Worm (Caenorhabditis elegans): ENCODE results near the gene grl-8.

Gene grl-8

DNA sequence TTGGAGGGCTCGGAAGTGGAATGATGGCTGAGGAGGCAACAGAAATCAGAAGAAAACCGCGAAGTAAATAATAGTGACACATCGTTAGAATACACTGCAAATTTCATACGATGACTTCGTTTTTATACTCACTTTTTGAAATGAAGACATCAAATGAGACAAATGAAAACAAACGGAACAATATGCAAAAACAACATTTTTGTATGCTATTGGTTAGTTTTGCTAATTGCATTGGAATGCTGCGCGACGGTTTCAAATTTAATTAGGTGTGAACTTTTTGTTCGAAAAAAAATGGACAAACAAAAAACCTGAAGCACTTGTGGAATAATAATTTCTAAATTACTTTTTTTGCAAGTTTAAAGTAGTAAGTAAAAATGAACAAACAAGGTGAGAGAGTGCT, at the start of gene grl-8:
Gene grl-8, minus strand, starts transcription at position 101 of the 400 bp plus-strand sequence.
- TF ChIP-seq tab-1 (GFP tag; IDR thresholded peaks at IDR 0.05) (no peak), ztf-29 (GFP tag; IDR thresholded peaks at IDR 0.05) (no peak), flt-1 (GFP tag; IDR thresholded peaks at IDR 0.05) (no peak), T22C8.4 (GFP tag; IDR thresholded peaks at IDR 0.05) (no peak), klf-2 (GFP tag; conservative IDR thresholded peaks at IDR 0.05) (no peak), ref-1 (GFP tag; conservative IDR thresholded peaks at IDR 0.05) (no peak), med-1 (GFP tag; optimal IDR thresholded peaks at IDR 0.05; ENCODE audit: insufficient read depth) (no peak), ztf-23 (GFP tag; IDR thresholded peaks at IDR 0.05) (no peak), cog-1 (tag; optimal IDR thresholded peaks at IDR 0.05) (no peak)

DNA sequence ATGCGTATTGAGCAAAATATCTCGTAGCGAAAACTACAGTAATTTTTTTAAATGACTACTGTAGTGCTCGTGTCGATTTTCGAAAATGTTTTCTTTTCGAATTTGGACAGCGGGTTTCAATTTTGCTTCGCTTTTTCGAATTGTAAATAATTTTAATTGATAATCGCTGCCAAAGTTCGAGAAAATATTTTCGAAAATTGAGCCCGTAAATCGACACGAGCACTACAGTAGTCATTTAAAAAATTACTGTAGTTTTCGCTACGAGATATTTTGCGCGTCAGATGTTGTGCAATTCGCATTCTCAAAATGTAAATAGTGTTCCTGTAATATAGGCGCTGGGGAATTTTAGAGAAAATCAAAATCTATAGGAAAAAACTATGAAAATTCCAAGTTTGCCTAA, 49.4 kb upstream of the grl-8 start:
- no peak for TF ChIP-seq ref-1 (GFP tag; conservative IDR thresholded peaks at IDR 0.05)
- no peak for TF ChIP-seq med-1 (GFP tag; optimal IDR thresholded peaks at IDR 0.05; ENCODE audit: insufficient read depth)
- no peak for TF ChIP-seq T22C8.4 (GFP tag; IDR thresholded peaks at IDR 0.05)
- no peak for TF ChIP-seq ztf-23 (GFP tag; IDR thresholded peaks at IDR 0.05)
- TF ChIP-seq cog-1 (tag; optimal IDR thresholded peaks at IDR 0.05): no peak
- no peak for TF ChIP-seq tab-1 (GFP tag; IDR thresholded peaks at IDR 0.05)
- TF ChIP-seq ztf-29 (GFP tag; IDR thresholded peaks at IDR 0.05): no peak
- no peak for TF ChIP-seq klf-2 (GFP tag; conservative IDR thresholded peaks at IDR 0.05)
- TF ChIP-seq flt-1 (GFP tag; IDR thresholded peaks at IDR 0.05): no peak

DNA sequence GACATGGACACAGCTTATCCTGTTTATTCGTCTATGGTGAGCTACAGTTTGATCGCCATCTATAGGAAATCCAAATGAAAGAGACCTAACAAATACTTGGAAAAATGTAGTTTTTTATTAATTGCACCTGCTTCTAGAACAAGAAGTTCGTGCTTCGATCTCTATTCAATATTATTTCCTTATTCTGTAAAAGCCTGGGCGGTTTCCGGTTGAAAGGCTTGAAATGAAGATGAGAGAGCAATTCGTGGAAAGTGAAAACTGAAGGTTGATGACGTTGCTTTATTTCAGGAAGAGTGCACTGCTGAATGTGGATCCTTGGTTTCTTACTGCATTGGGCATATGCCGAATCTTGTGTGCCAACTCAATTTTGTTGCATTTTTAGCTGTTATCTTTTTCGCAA, 47.8 kb upstream of the grl-8 start:
- TF ChIP-seq T22C8.4 (GFP tag; IDR thresholded peaks at IDR 0.05) (no peak), ref-1 (GFP tag; conservative IDR thresholded peaks at IDR 0.05) (no peak), med-1 (GFP tag; optimal IDR thresholded peaks at IDR 0.05; ENCODE audit: insufficient read depth) (no peak), klf-2 (GFP tag; conservative IDR thresholded peaks at IDR 0.05) (no peak), tab-1 (GFP tag; IDR thresholded peaks at IDR 0.05) (no peak), ztf-23 (GFP tag; IDR thresholded peaks at IDR 0.05) (no peak), flt-1 (GFP tag; IDR thresholded peaks at IDR 0.05) (no peak), cog-1 (tag; optimal IDR thresholded peaks at IDR 0.05) (no peak), ztf-29 (GFP tag; IDR thresholded peaks at IDR 0.05) (no peak)

DNA sequence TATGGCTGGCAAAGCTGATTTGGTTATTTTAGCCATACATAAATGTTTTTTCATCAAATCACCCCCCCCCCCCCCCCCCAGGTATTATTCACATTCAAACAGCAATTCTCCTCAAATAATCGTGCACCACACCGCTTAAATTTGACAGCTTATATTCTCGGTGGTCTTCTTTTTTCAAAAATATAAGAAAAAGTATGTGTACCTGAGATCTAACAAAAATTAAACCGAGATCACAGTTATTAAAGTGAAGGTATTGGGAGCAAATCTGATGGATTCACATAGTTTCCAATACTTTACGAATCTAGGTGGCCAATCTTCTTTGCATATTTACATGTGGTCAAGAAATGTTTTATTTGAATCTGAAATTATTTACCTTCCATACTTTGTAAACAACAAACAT, 47.3 kb upstream of the grl-8 start, which contains the start of gene ZC404.15:
Gene ZC404.15, plus strand, starts transcription at position 301 of the 400 bp plus-strand sequence.
- no peak for TF ChIP-seq ref-1 (GFP tag; conservative IDR thresholded peaks at IDR 0.05)
- no peak for TF ChIP-seq T22C8.4 (GFP tag; IDR thresholded peaks at IDR 0.05)
- TF ChIP-seq med-1 (GFP tag; optimal IDR thresholded peaks at IDR 0.05; ENCODE audit: insufficient read depth): no peak
- no peak for TF ChIP-seq klf-2 (GFP tag; conservative IDR thresholded peaks at IDR 0.05)
- TF ChIP-seq cog-1 (tag; optimal IDR thresholded peaks at IDR 0.05): no peak
- no peak for TF ChIP-seq flt-1 (GFP tag; IDR thresholded peaks at IDR 0.05)
- TF ChIP-seq tab-1 (GFP tag; IDR thresholded peaks at IDR 0.05): no peak
- TF ChIP-seq ztf-29 (GFP tag; IDR thresholded peaks at IDR 0.05): no peak
- no peak for TF ChIP-seq ztf-23 (GFP tag; IDR thresholded peaks at IDR 0.05)

DNA sequence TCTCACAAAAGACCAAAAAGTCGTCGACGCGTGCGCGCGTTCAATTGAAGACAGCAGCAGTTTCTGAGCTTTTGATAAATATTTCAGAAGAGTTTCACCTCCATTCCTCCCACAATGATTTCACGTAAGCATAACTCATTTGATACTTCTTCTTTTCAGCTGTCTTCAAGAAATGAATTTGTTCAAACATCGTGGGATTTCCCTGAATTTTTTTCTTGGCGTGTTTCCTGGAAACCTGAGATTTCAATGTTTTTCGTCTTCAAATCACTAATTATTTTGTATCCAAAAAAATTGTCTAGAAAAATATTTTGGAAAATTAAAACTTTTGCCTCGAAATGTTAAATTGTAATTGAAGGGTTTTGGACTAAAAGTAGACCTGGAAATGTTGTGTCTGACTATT, 45.6 kb upstream of the grl-8 start:
- TF ChIP-seq ztf-23 (GFP tag; IDR thresholded peaks at IDR 0.05) (no peak), med-1 (GFP tag; optimal IDR thresholded peaks at IDR 0.05; ENCODE audit: insufficient read depth) (no peak), klf-2 (GFP tag; conservative IDR thresholded peaks at IDR 0.05) (no peak), cog-1 (tag; optimal IDR thresholded peaks at IDR 0.05) (no peak), tab-1 (GFP tag; IDR thresholded peaks at IDR 0.05) (no peak), T22C8.4 (GFP tag; IDR thresholded peaks at IDR 0.05) (no peak), flt-1 (GFP tag; IDR thresholded peaks at IDR 0.05) (no peak), ref-1 (GFP tag; conservative IDR thresholded peaks at IDR 0.05) (no peak)

DNA sequence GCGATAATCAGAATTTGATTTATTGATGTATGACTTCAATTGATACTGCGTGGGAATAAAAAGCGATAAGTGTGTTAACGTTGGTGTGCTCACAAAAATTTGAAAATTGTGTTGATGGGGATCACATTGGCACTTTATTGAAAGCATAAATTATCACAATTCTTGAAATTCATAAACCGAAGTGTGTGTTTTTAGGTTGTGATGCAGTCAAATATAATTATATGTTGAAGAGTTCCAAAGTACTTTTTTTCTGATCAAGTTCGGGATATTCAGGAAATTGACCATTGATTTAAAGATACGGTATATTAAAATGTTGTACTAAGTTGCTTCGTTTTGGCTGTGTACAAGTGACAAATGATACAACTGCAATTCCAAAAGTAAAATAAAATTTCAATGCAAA, 42.8 kb upstream of the grl-8 start, which contains the start of gene srh-28:
Gene srh-28, minus strand, starts transcription at position 101 of the 400 bp plus-strand sequence.
- no peak for TF ChIP-seq ref-1 (GFP tag; conservative IDR thresholded peaks at IDR 0.05)
- no peak for TF ChIP-seq ztf-29 (GFP tag; IDR thresholded peaks at IDR 0.05)
- no peak for TF ChIP-seq T22C8.4 (GFP tag; IDR thresholded peaks at IDR 0.05)
- TF ChIP-seq klf-2 (GFP tag; conservative IDR thresholded peaks at IDR 0.05): no peak
- TF ChIP-seq tab-1 (GFP tag; IDR thresholded peaks at IDR 0.05): no peak
- no peak for TF ChIP-seq cog-1 (tag; optimal IDR thresholded peaks at IDR 0.05)
- no peak for TF ChIP-seq flt-1 (GFP tag; IDR thresholded peaks at IDR 0.05)
- no peak for TF ChIP-seq med-1 (GFP tag; optimal IDR thresholded peaks at IDR 0.05; ENCODE audit: insufficient read depth)
- no peak for TF ChIP-seq ztf-23 (GFP tag; IDR thresholded peaks at IDR 0.05)

DNA sequence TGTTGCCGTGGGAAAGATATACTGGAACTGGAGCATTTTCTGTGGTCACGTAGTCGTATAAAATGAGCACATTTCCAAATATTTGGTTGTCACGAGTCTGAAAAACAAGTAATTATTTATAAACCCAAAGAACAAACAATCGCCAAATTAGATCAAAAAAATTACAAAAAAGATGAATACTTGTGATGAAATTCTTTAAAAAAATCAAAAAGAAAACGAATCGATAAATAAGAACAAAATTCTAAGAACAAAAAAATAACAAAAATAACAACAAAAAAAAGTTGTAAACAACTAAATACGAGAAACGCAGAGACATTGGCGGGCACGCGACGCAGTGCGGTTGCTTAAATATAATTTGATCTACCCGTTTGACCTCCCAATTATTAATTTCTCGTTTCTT, 40.8 kb upstream of the grl-8 start, which contains the start of gene ZC404.16:
Gene ZC404.16, minus strand, starts transcription at position 101 of the 400 bp plus-strand sequence.
- TF ChIP-seq ref-1 (GFP tag; conservative IDR thresholded peaks at IDR 0.05): no peak
- TF ChIP-seq T22C8.4 (GFP tag; IDR thresholded peaks at IDR 0.05): no peak

DNA sequence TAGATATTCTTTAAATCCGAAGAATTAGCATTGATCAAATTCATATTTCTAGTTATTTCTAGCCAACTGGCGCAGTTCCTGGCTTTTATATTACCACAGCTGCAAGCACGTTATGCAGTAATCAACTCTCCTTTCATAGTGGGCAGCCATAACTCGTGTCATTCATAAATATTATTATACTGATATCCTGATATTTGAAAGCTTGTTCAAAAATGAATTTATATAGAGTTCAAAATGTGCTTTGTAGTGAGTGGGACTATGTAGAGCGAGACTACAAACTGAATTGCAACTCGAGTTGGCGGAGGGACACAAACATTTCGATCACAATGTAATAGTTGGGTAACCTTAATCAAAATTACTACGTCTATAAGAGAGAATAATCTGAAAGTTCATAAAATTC, 38.8 kb upstream of the grl-8 start, which contains the start of gene srh-30:
Gene srh-30, minus strand, starts transcription at position 101 of the 400 bp plus-strand sequence.
- TF ChIP-seq tab-1 (GFP tag; IDR thresholded peaks at IDR 0.05) (no peak), ztf-23 (GFP tag; IDR thresholded peaks at IDR 0.05) (no peak), T22C8.4 (GFP tag; IDR thresholded peaks at IDR 0.05) (no peak), ztf-29 (GFP tag; IDR thresholded peaks at IDR 0.05) (no peak), flt-1 (GFP tag; IDR thresholded peaks at IDR 0.05) (no peak), med-1 (GFP tag; optimal IDR thresholded peaks at IDR 0.05; ENCODE audit: insufficient read depth) (no peak), klf-2 (GFP tag; conservative IDR thresholded peaks at IDR 0.05) (no peak), ref-1 (GFP tag; conservative IDR thresholded peaks at IDR 0.05) (no peak), cog-1 (tag; optimal IDR thresholded peaks at IDR 0.05) (no peak)

DNA sequence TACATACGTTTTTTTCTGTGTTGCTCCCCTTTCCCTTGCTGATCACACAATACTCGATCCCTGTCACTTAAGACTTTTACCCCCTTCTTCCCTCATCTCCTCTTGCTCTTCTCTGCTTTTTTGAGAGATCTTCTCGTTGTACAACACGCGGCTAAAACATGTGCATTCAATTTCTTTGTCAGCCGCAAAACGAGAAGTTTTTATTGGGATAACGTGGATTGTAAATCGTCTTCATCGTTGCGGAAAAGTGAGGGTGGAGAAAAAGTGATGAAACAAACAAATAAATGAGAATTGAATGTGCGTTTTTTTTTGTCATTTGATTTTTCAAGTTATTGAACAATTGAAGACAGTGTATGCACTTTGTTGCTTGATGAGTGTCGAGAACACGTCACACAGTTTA, 36.5 kb upstream of the grl-8 start:
- TF ChIP-seq tab-1 (GFP tag; IDR thresholded peaks at IDR 0.05): no peak
- TF ChIP-seq med-1 (GFP tag; optimal IDR thresholded peaks at IDR 0.05; ENCODE audit: insufficient read depth): no peak
- TF ChIP-seq ztf-29 (GFP tag; IDR thresholded peaks at IDR 0.05): no peak
- no peak for TF ChIP-seq T22C8.4 (GFP tag; IDR thresholded peaks at IDR 0.05)
- TF ChIP-seq flt-1 (GFP tag; IDR thresholded peaks at IDR 0.05): no peak
- no peak for TF ChIP-seq klf-2 (GFP tag; conservative IDR thresholded peaks at IDR 0.05)
- no peak for TF ChIP-seq ref-1 (GFP tag; conservative IDR thresholded peaks at IDR 0.05)
- TF ChIP-seq ztf-23 (GFP tag; IDR thresholded peaks at IDR 0.05): no peak
- TF ChIP-seq cog-1 (tag; optimal IDR thresholded peaks at IDR 0.05): no peak

DNA sequence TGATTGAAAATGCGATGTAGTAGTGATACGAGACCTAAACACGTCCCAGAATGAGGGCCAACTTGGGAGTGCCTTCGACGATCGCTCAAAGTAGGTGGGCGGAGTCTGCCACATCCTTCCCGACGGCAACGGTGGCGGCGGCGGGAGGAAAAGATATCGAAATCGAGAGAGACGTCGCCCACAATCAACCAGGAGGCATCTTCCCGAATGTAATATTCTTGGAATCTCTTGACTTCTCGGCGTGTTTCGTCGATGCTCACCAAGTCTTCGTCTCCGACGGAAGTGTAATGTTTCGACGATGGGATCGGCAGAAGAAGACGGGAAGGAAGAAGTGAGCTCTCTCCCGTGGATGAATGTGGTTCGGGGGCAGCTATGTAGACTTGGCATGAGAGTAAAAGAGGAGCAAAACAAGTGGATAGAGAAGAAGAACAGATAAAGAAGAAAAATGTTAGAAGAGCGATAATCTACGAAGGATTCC, 35.6 kb upstream of the grl-8 start, which contains the start of the genes T25F10.1 and clik-1:
Gene T25F10.1, plus strand, starts transcription at position 51 of the 478 bp plus-strand sequence.
Gene clik-1, minus strand, starts transcription at position 281 of the 478 bp plus-strand sequence.
- TF ChIP-seq med-1 (GFP tag; optimal IDR thresholded peaks at IDR 0.05; ENCODE audit: insufficient read depth): no peak
- no peak for TF ChIP-seq ztf-23 (GFP tag; IDR thresholded peaks at IDR 0.05)
- TF ChIP-seq cog-1 (tag; optimal IDR thresholded peaks at IDR 0.05): no peak
- no peak for TF ChIP-seq tab-1 (GFP tag; IDR thresholded peaks at IDR 0.05)
- no peak for TF ChIP-seq flt-1 (GFP tag; IDR thresholded peaks at IDR 0.05)
- no peak for TF ChIP-seq ztf-29 (GFP tag; IDR thresholded peaks at IDR 0.05)
- TF ChIP-seq T22C8.4 (GFP tag; IDR thresholded peaks at IDR 0.05): no peak
- no peak for TF ChIP-seq klf-2 (GFP tag; conservative IDR thresholded peaks at IDR 0.05)
- no peak for TF ChIP-seq ref-1 (GFP tag; conservative IDR thresholded peaks at IDR 0.05)
